Fruit fly (Drosophila melanogaster) whole organism, embryonic: Measurements from ENCODE around the gene Sfp87B.

Experiments
- Blimp-1 ChIP-seq: fragments of 200-800 bp; sonication (Bioruptor generic); optimal IDR thresholded peaks from 3 replicates; lab custom pipeline; 2018; ENCODE audit warnings: missing biosample characterization, missing genetic modification characterization, mild to moderate bottlenecking, moderate library complexity, missing genetic modification reagents
- BtbVII ChIP-seq: fragments of 200-800 bp; sonication (Bioruptor generic); optimal IDR thresholded peaks from 3 replicates; lab custom pipeline; 2017; ENCODE audit warnings: missing biosample characterization, mild to moderate bottlenecking, missing genetic modification characterization
- CG12236 ChIP-seq: fragments of 200-800 bp; sonication (Bioruptor generic); optimal IDR thresholded peaks from 2 replicates; lab custom pipeline; 2016; ENCODE audit warnings: missing biosample characterization, missing genetic modification characterization
- CG12299 ChIP-seq: fragments of 200-800 bp; sonication (Bioruptor generic); optimal IDR thresholded peaks from 2 replicates; lab custom pipeline; 2018; ENCODE audit warnings: missing biosample characterization, mild to moderate bottlenecking, missing genetic modification characterization
- CG12391 ChIP-seq: fragments of 200-800 bp; sonication (Bioruptor generic); optimal IDR thresholded peaks from 3 replicates; lab custom pipeline; 2018; ENCODE audit warnings: missing biosample characterization, mild to moderate bottlenecking, missing genetic modification characterization, moderate library complexity
- CG15514 ChIP-seq: fragments of 200-800 bp; sonication (Bioruptor generic); optimal IDR thresholded peaks from 3 replicates; lab custom pipeline; 2017; ENCODE audit warnings: missing biosample characterization, missing genetic modification characterization, mild to moderate bottlenecking, moderate library complexity, missing genetic modification reagents
- CG2202 ChIP-seq: fragments of 200-800 bp; sonication (Bioruptor generic); optimal IDR thresholded peaks from 2 replicates; lab custom pipeline; 2018; ENCODE audit warnings: missing biosample characterization, mild to moderate bottlenecking, missing genetic modification characterization
- CG2875 ChIP-seq: fragments of 200-800 bp; sonication (Bioruptor generic); optimal IDR thresholded peaks from 2 replicates; lab custom pipeline; 2017; ENCODE audit warnings: missing biosample characterization, mild to moderate bottlenecking, missing genetic modification characterization, missing genetic modification reagents
- CG31441 ChIP-seq: fragments of 200-800 bp; sonication (Bioruptor generic); IDR thresholded peaks from 2 replicates; pipeline ENCODE4 v1.3.6; 2022; ENCODE audit warnings: missing biosample characterization, missing genetic modification characterization
- CG4404 ChIP-seq: fragments of 200-800 bp; sonication (Bioruptor generic); IDR thresholded peaks from 2 replicates; pipeline ENCODE4 v1.3.6; 2022; ENCODE audit warnings: missing biosample characterization, missing genetic modification characterization
- CG5180 ChIP-seq: fragments of 200-800 bp; sonication (Bioruptor generic); optimal IDR thresholded peaks from 3 replicates; lab custom pipeline; 2017; ENCODE audit warnings: missing biosample characterization, missing genetic modification characterization, mild to moderate bottlenecking, moderate library complexity, missing genetic modification reagents
- CG6689 ChIP-seq: fragments of 200-800 bp; sonication (Bioruptor generic); IDR thresholded peaks from 2 replicates; pipeline ENCODE4 v1.3.6; 2022; ENCODE audit warnings: missing biosample characterization, missing genetic modification characterization
- CG7357 ChIP-seq: fragments of 200-800 bp; sonication (Bioruptor generic); IDR thresholded peaks from 3 replicates; pipeline ENCODE4 v1.3.6; 2022; ENCODE audit warnings: missing biosample characterization, missing genetic modification characterization
- CG8388 ChIP-seq: fragments of 200-800 bp; sonication (Bioruptor generic); optimal IDR thresholded peaks from 2 replicates; lab custom pipeline; 2019; ENCODE audit warnings: missing biosample characterization, mild to moderate bottlenecking, missing genetic modification characterization, moderate library complexity
- CG9215 ChIP-seq: fragments of 200-800 bp; sonication (Bioruptor generic); IDR thresholded peaks from 2 replicates; pipeline ENCODE4 v1.3.6; 2022; ENCODE audit warnings: missing biosample characterization, missing genetic modification characterization
- CG9876 ChIP-seq: fragments of 200-800 bp; sonication (Bioruptor generic); optimal IDR thresholded peaks from 2 replicates; lab custom pipeline; 2016; ENCODE audit warnings: missing biosample characterization, missing genetic modification characterization
- Chrac-16 ChIP-seq: fragments of 200-800 bp; sonication (Bioruptor generic); optimal IDR thresholded peaks from 3 replicates; lab custom pipeline; 2016; ENCODE audit warnings: missing biosample characterization, missing genetic modification characterization
- E2f2 ChIP-seq: fragments of 200-800 bp; sonication (Bioruptor generic); IDR thresholded peaks from 2 replicates; pipeline ENCODE4 v1.3.6; 2022; ENCODE audit warnings: missing biosample characterization, missing genetic modification characterization
- HHEX ChIP-seq: fragments of 200-800 bp; sonication (Bioruptor generic); optimal IDR thresholded peaks from 3 replicates; lab custom pipeline; 2017; ENCODE audit warnings: missing biosample characterization, mild to moderate bottlenecking, missing genetic modification characterization, missing genetic modification reagents
- Hey ChIP-seq: fragments of 200-800 bp; sonication (Bioruptor generic); optimal IDR thresholded peaks from 3 replicates; lab custom pipeline; 2018; ENCODE audit warnings: missing biosample characterization, mild to moderate bottlenecking, missing genetic modification characterization
- Med ChIP-seq: fragments of 200-800 bp; sonication (Bioruptor generic); peaks from one replicate; lab custom pipeline; 2016; ENCODE audit warnings: missing biosample characterization, missing genetic modification characterization, mild to moderate bottlenecking, inconsistent platforms, moderate library complexity
- Meics ChIP-seq: fragments of 200-800 bp; sonication (Bioruptor generic); optimal IDR thresholded peaks from 2 replicates; lab custom pipeline; 2017; ENCODE audit warnings: missing biosample characterization, mild to moderate bottlenecking, missing genetic modification characterization
- Sox100B ChIP-seq: fragments of 200-800 bp; sonication (Bioruptor generic); optimal IDR thresholded peaks from 3 replicates; lab custom pipeline; 2018; ENCODE audit warnings: missing biosample characterization, mild to moderate bottlenecking, missing genetic modification characterization
- Sox102F ChIP-seq: fragments of 200-800 bp; sonication (Bioruptor generic); optimal IDR thresholded peaks from 2 replicates; lab custom pipeline; 2018; ENCODE audit warnings: missing biosample characterization, mild to moderate bottlenecking, missing genetic modification characterization, moderate library complexity
- ap ChIP-seq: fragments of 200-800 bp; sonication (Bioruptor generic); IDR thresholded peaks from 2 replicates; pipeline ENCODE4 v1.3.6; 2022; ENCODE audit warnings: missing biosample characterization, missing genetic modification characterization
- bsh ChIP-seq, 2 experiments: fragments of 200-800 bp; sonication (Bioruptor generic); optimal IDR thresholded peaks; 2 replicates each; lab custom pipeline; 2017 to 2018; ENCODE audit warnings: mild to moderate bottlenecking in 2 of 2, missing biosample characterization in 2 of 2, missing genetic modification characterization in 2 of 2, moderate library complexity in 1 of 2
- chm ChIP-seq: fragments of 200-800 bp; sonication (Bioruptor generic); IDR thresholded peaks from 2 replicates; pipeline ENCODE4 v1.3.6; 2022; ENCODE audit warnings: missing biosample characterization, missing genetic modification characterization
- crp ChIP-seq, 2 experiments: fragments of 200-800 bp; sonication (Bioruptor generic); optimal IDR thresholded peaks; 2 replicates in 1 of 2; 3 replicates in 1 of 2; lab custom pipeline; 2017; ENCODE audit warnings: missing biosample characterization in 2 of 2, missing genetic modification characterization in 2 of 2, mild to moderate bottlenecking in 1 of 2, moderate library complexity in 1 of 2
- dmrt99B ChIP-seq: fragments of 200-800 bp; sonication (Bioruptor generic); optimal IDR thresholded peaks from 2 replicates; lab custom pipeline; 2018; ENCODE audit warnings: missing biosample characterization, mild to moderate bottlenecking, missing genetic modification characterization, moderate library complexity
- ems ChIP-seq: fragments of 200-800 bp; sonication (Bioruptor generic); optimal IDR thresholded peaks from 3 replicates; lab custom pipeline; 2016; ENCODE audit warnings: missing biosample characterization, missing genetic modification characterization
- fru ChIP-seq: fragments of >200 bp; optimal IDR thresholded peaks from 2 replicates; lab custom pipeline; 2017
- grau ChIP-seq: fragments of 200-800 bp; optimal IDR thresholded peaks from 3 replicates; lab custom pipeline; 2019; ENCODE audit warnings: missing biosample characterization, mild to moderate bottlenecking, missing genetic modification characterization, moderate library complexity
- gsb-n ChIP-seq: fragments of 200-800 bp; sonication (Bioruptor generic); optimal IDR thresholded peaks from 3 replicates; lab custom pipeline; 2018; ENCODE audit warnings: missing biosample characterization, mild to moderate bottlenecking, missing genetic modification characterization
- ind ChIP-seq: fragments of 200-800 bp; sonication (Bioruptor generic); optimal IDR thresholded peaks from 3 replicates; lab custom pipeline; 2016; ENCODE audit warnings: missing biosample characterization, missing genetic modification characterization
- lilli ChIP-seq: fragments of 200-800 bp; sonication (Bioruptor generic); optimal IDR thresholded peaks from 3 replicates; lab custom pipeline; 2016; ENCODE audit warnings: missing biosample characterization, missing genetic modification characterization
- lola ChIP-seq, 3 experiments: fragments of >200 bp in 2 of 3; fragments of 200-800 bp in 1 of 3; sonication (Bioruptor generic) in 1 of 3; optimal IDR thresholded peaks; 2 replicates each; lab custom pipeline; 2017 to 2019; ENCODE audit warnings: missing biosample characterization in 3 of 3, missing genetic modification characterization in 3 of 3, mild to moderate bottlenecking in 1 of 3, moderate library complexity in 1 of 3
- nerfin-2 ChIP-seq: fragments of 200-800 bp; sonication (Bioruptor generic); IDR thresholded peaks from 2 replicates; pipeline ENCODE4 v1.3.6; 2022; ENCODE audit warnings: missing biosample characterization, missing genetic modification characterization; ENCODE audit not compliant: partially characterized antibody
- otp ChIP-seq: fragments of 200-800 bp; sonication (Bioruptor generic); IDR thresholded peaks from 3 replicates; pipeline ENCODE4, ENCODE4 v1.3.6; 2022; ENCODE audit warnings: missing biosample characterization, missing genetic modification characterization
- p53 ChIP-seq: fragments of 200-800 bp; sonication (Bioruptor generic); optimal IDR thresholded peaks from 2 replicates; lab custom pipeline; 2016; ENCODE audit warnings: missing biosample characterization, missing genetic modification characterization
- psq ChIP-seq: fragments of 200-800 bp; sonication (Bioruptor generic); optimal IDR thresholded peaks from 2 replicates; lab custom pipeline; 2017; ENCODE audit warnings: missing biosample characterization, missing genetic modification characterization
- sens-2 ChIP-seq: fragments of 200-800 bp; sonication (Bioruptor generic); IDR thresholded peaks from 2 replicates; pipeline ENCODE4 v1.3.6; 2022; ENCODE audit warnings: missing biosample characterization, missing genetic modification characterization
- seq ChIP-seq: fragments of 200-800 bp; sonication (Bioruptor generic); IDR thresholded peaks from 2 replicates; pipeline ENCODE4 v1.3.6; 2022; ENCODE audit warnings: missing biosample characterization, missing genetic modification characterization
- shn ChIP-seq: fragments of 200-800 bp; sonication (Bioruptor generic); optimal IDR thresholded peaks from 3 replicates; lab custom pipeline; 2016; ENCODE audit warnings: missing biosample characterization, missing genetic modification characterization
- tin ChIP-seq: fragments of 200-800 bp; sonication (Bioruptor generic); optimal IDR thresholded peaks from 3 replicates; lab custom pipeline; 2016; ENCODE audit warnings: missing biosample characterization, missing genetic modification characterization
- toy ChIP-seq: fragments of 200-800 bp; sonication (Bioruptor generic); IDR thresholded peaks from 2 replicates; pipeline ENCODE4 v1.3.6; 2022; ENCODE audit warnings: missing biosample characterization, missing genetic modification characterization
- zen ChIP-seq: fragments of 200-800 bp; sonication (Bioruptor generic); optimal IDR thresholded peaks from 3 replicates; lab custom pipeline; 2018; ENCODE audit warnings: missing biosample characterization, mild to moderate bottlenecking, missing genetic modification characterization, moderate library complexity
- zfh1 ChIP-seq: fragments of 200-800 bp; sonication (Bioruptor generic); IDR thresholded peaks from 3 replicates; pipeline ENCODE4 v1.3.6; 2022; ENCODE audit warnings: missing biosample characterization, missing genetic modification characterization

Gene Sfp87B

dm6 chr3R:12302915-12303314, 30.0 kb downstream of the Sfp87B start:
- TF ChIP-seq CG15514 (GFP tag; lab: Kevin White, UChicago) (no peak), grau (tag; lab: Kevin White, UChicago) (no peak), chm (GFP tag; lab: Robert Waterston, UW) (no peak), Med (no peak), CG5180 (GFP tag; lab: Kevin White, UChicago) (no peak), Sox100B (GFP tag; lab: Kevin White, UChicago) (no peak), CG7357 (GFP tag; lab: Robert Waterston, UW) (no peak), fru (lab: Kevin White, UChicago) (no peak), Hey (tag; lab: Kevin White, UChicago) (no peak), p53 (GFP tag; lab: Kevin White, UChicago) (no peak), CG12236 (no peak), ems (no peak), BtbVII (GFP tag; lab: Kevin White, UChicago) (no peak), CG9215 (no peak), psq (GFP tag; lab: Kevin White, UChicago) (no peak)

- no peak for TF ChIP-seq HHEX (GFP tag; lab: Kevin White, UChicago)
- no peak for TF ChIP-seq ind (GFP tag; lab: Kevin White, UChicago)
- TF ChIP-seq crp (GFP tag; optimal IDR thresholded peaks at IDR 0.05; lab: Kevin White, UChicago), result no peak
Observed at dm6 chr3R:12307569-12307968, 34.6 kb downstream of the Sfp87B start.

dm6 chr3R:12311053-12311452, 38.1 kb downstream of the Sfp87B start, which contains the start of gene CG4066:
Gene CG4066 (plus strand): TSS chr3R:12311353.
- TF ChIP-seq nerfin-2, result no peak
- no peak for TF ChIP-seq Meics
- TF ChIP-seq CG12299, result no peak
- TF ChIP-seq, all 482 proteins: peak for 0

dm6 chr3R:12314236-12314635, 41.3 kb downstream of the Sfp87B start:
- TF ChIP-seq Blimp-1 (GFP tag; lab: Kevin White, UChicago), result peak; percentile 7
- TF ChIP-seq fru (lab: Kevin White, UChicago), result no peak
- 0 out of 3 replicates have a peak, but pooled peaks have one; percentile 40 for TF ChIP-seq zfh1
- peak; percentile 18 for TF ChIP-seq Sox102F (GFP tag; lab: Kevin White, UChicago)
- TF ChIP-seq Chrac-16 (GFP tag; lab: Kevin White, UChicago), result peak; percentile 10
- 0 out of 2 replicates have a peak, but pooled peaks have one; percentile 9 for TF ChIP-seq E2f2 (GFP tag; lab: Robert Waterston, UW)
- TF ChIP-seq otp (GFP tag; lab: Robert Waterston, UW), result 0 out of 3 replicates have a peak, but pooled peaks have one; percentile 40
- no peak for TF ChIP-seq CG9876 (GFP tag; lab: Kevin White, UChicago)
- peak; percentile 43; the same call in 1 of the 2 replicates for TF ChIP-seq CG31441 (GFP tag; lab: Robert Waterston, UW)
- no peak for TF ChIP-seq ap (GFP tag; lab: Robert Waterston, UW)
- TF ChIP-seq CG2202, result peak; percentile 27
- TF ChIP-seq lola (GFP tag; optimal IDR thresholded peaks at IDR 0.05; lab: Kevin White, UChicago), result peak in 1 of 3 experiments; percentile 66
- peak; percentile 44 for TF ChIP-seq CG12391 (tag; lab: Kevin White, UChicago)
- peak; percentile 47 for TF ChIP-seq CG4404 (GFP tag; lab: Robert Waterston, UW)
- peak; percentile 49 for TF ChIP-seq CG6689 (GFP tag; lab: Robert Waterston, UW)
- peak; percentile 35 for TF ChIP-seq CG8388 (GFP tag; lab: Kevin White, UChicago)
- no peak for TF ChIP-seq sens-2 (GFP tag; lab: Robert Waterston, UW)
- TF ChIP-seq bsh (GFP tag; optimal IDR thresholded peaks at IDR 0.05; lab: Kevin White, UChicago), result peak in 1 of 2 experiments; percentile 65
- TF ChIP-seq gsb-n, result peak; percentile 22
- no peak for TF ChIP-seq toy
- peak; percentile 7 for TF ChIP-seq CG2875 (GFP tag; lab: Kevin White, UChicago)
- no peak for TF ChIP-seq seq (GFP tag; lab: Robert Waterston, UW)
- peak; percentile 24 for TF ChIP-seq tin (GFP tag; lab: Kevin White, UChicago)
- no peak for TF ChIP-seq dmrt99B
- no peak for TF ChIP-seq shn (GFP tag; lab: Kevin White, UChicago)
- peak; percentile 4 for TF ChIP-seq lilli (GFP tag; lab: Kevin White, UChicago)
- TF ChIP-seq zen, result peak; percentile 18
